Fruit fly (Drosophila melanogaster): ENCODE data around the gene rept.

Gene rept

DNA sequence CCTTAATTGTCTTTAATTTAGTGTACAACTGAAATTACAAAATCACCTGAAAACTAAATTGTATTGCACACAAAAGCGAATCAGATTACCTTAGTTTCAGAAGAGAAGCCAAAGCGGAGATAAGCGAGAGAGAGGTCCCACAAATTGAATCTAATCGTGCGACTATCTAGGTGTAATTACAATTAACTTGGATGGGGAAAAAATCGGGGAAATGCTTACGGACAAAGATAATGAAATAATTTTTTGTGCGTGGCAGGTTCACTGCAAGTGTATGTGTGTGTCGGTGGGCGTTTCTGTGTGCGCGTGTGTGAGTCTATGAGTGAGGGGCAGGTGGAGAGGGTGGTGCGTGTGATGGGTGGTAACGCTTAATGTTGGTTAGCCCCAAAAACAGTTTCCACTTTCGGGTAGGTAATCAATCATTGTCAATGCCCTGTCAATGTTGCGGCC lies 26.7 kb upstream of the rept start (continued):
- TF ChIP-seq CG7271 (tag; optimal IDR thresholded peaks at IDR 0.05) (no peak), stwl (tag; optimal IDR thresholded peaks at IDR 0.05) (no peak), GATAe (GFP tag; conservative IDR thresholded peaks at IDR 0.05) (no peak), lola (GFP tag; optimal IDR thresholded peaks at IDR 0.05) (no peak), CG1603 (tag; optimal IDR thresholded peaks at IDR 0.05) (no peak), CG11695 (GFP tag; IDR thresholded peaks at IDR 0.05) (no peak), CG7963 (GFP tag; IDR thresholded peaks at IDR 0.05; ENCODE audit: partially characterized antibody) (no peak), CG18011 (GFP tag; optimal IDR thresholded peaks at IDR 0.05) (no peak), CG8359 (GFP tag; optimal IDR thresholded peaks at IDR 0.05; ENCODE audit: borderline replicate concordance) (no peak), cg (GFP tag; optimal IDR thresholded peaks at IDR 0.05) (peak; percentile 57), Hsf (GFP tag; optimal IDR thresholded peaks at IDR 0.05) (no peak), sens (GFP tag) (peak; percentile 48), Dref (GFP tag; IDR thresholded peaks at IDR 0.05) (no peak), CG7786 (GFP tag; optimal IDR thresholded peaks at IDR 0.05) (no peak), CG9437 (GFP tag; optimal IDR thresholded peaks at IDR 0.05) (no peak), CG1233 (GFP tag; optimal IDR thresholded peaks at IDR 0.05) (no peak), B-H1 (GFP tag; IDR thresholded peaks at IDR 0.05) (no peak), Ssrp (tag; optimal IDR thresholded peaks at IDR 0.05) (no peak), NK7.1 (GFP tag; optimal IDR thresholded peaks at IDR 0.05) (no peak), HmgZ (tag; optimal IDR thresholded peaks at IDR 0.05) (no peak), tup (GFP tag; optimal IDR thresholded peaks at IDR 0.05) (no peak), twi (tag; optimal IDR thresholded peaks at IDR 0.05) (no peak), CG6689 (GFP tag; IDR thresholded peaks at IDR 0.05) (no peak), CG11085 (GFP tag; IDR thresholded peaks at IDR 0.05) (no peak), crc (GFP tag; optimal IDR thresholded peaks at IDR 0.05) (no peak), CG1832 (GFP tag; optimal IDR thresholded peaks at IDR 0.05) (no peak), Poxn (GFP tag; IDR thresholded peaks at IDR 0.05) (no peak), CG2875 (GFP tag; optimal IDR thresholded peaks at IDR 0.05) (no peak), Sry-β (GFP tag; optimal IDR thresholded peaks at IDR 0.05) (no peak), CG8290 (GFP tag; optimal IDR thresholded peaks at IDR 0.05) (no peak), CG8290 (tag; optimal IDR thresholded peaks at IDR 0.05) (no peak), ci (GFP tag; IDR thresholded peaks at IDR 0.05) (no peak), gsb-n (tag; optimal IDR thresholded peaks at IDR 0.05) (no peak), yki (optimal IDR thresholded peaks at IDR 0.05) (no peak), Ets97D (GFP tag; optimal IDR thresholded peaks at IDR 0.05) (no peak), Kr (GFP tag; optimal IDR thresholded peaks at IDR 0.05) (no peak), lmd (GFP tag; IDR thresholded peaks at IDR 0.05) (no peak), Hr78 (GFP tag; optimal IDR thresholded peaks at IDR 0.05) (peak in 1 of 2 experiments; percentile 87), Antp (GFP tag; optimal IDR thresholded peaks at IDR 0.05) (no peak), CG18476 (GFP tag; optimal IDR thresholded peaks at IDR 0.05) (no peak), schlank (tag; optimal IDR thresholded peaks at IDR 0.05) (no peak), scrt (GFP tag; optimal IDR thresholded peaks at IDR 0.05) (no peak), esg (GFP tag; conservative IDR thresholded peaks at IDR 0.05) (no peak), CG32532 (GFP tag; IDR thresholded peaks at IDR 0.05) (peak; percentile 22; the same call in 1 of the 2 replicates), Myb (GFP tag; optimal IDR thresholded peaks at IDR 0.05) (no peak), CG17802 (tag; optimal IDR thresholded peaks at IDR 0.05) (no peak), HLH54F (GFP tag; optimal IDR thresholded peaks at IDR 0.05) (no peak), CG10979 (tag; optimal IDR thresholded peaks at IDR 0.05) (no peak), CG43689 (GFP tag; IDR thresholded peaks at IDR 0.05) (no peak), luna (GFP tag; optimal IDR thresholded peaks at IDR 0.05) (no peak), CG33213 (GFP tag; optimal IDR thresholded peaks at IDR 0.05) (no peak), CG5953 (GFP tag; IDR thresholded peaks at IDR 0.05) (no peak)

Data from whole organism, embryonic.